Fruit fly (Drosophila melanogaster): Measurements from ENCODE around the gene Mcm3.
A peak's percentile ranks its signal among the peaks of the same experiment; 100 is the strongest.

DNA sequence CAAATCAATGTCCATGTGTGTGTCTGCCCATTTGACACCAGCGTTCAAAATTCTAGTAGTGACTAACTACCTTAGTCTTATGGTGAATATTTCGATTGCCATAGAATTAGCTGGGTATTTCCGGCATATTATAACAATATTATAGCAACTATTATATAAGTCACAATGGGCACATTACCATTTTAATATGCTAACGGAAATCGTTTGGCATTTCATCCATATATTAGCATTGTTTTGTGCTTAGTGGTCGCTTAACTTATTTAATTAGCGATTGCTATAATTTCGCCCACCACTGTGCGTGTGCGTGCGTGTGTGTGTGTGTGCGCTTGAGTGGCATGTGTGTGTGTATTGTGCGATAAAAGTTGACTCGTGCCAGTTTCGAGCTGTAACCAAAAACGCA lies 13.1 kb downstream of the Mcm3 start:
- TF ChIP-seq Six4 (GFP tag; optimal IDR thresholded peaks at IDR 0.05) (no peak), CG13424 (tag; optimal IDR thresholded peaks at IDR 0.05) (peak; percentile 52), H2.0 (GFP tag; IDR thresholded peaks at IDR 0.05) (no peak)
